Worm (Caenorhabditis elegans): ENCODE measurements around the gene F13B6.3.

DNA sequence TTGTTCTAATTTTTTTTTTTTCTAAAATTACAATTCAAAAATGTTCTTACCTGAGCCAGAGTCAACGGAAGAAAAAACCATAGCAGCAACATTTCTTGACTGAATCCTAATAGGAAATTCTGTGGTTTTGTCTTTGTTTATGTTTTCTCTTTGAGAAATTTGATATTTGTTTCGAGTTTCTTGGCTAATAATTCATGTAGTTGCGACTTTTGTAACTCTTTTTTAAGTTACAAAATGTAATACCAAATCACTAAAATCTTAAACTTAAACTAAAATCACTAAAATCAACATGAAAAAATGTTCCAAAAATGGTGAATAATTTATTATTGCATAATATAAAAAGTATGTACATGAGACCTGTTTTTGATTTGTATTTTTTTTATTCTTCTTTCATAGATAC, 32.0 kb upstream of the F13B6.3 start, which contains the start of gene egas-4:
- TF ChIP-seq nhr-237 (tag; optimal IDR thresholded peaks at IDR 0.05) (no peak), mdl-1 (tag; optimal IDR thresholded peaks at IDR 0.05) (no peak), aly-2 (tag; optimal IDR thresholded peaks at IDR 0.05) (no peak), ztf-11 (tag; optimal IDR thresholded peaks at IDR 0.05) (no peak), unc-55 (GFP tag; optimal IDR thresholded peaks at IDR 0.05) (no peak), crh-2 (tag; optimal IDR thresholded peaks at IDR 0.05) (no peak), peb-1 (tag; optimal IDR thresholded peaks at IDR 0.05) (no peak), fos-1 (tag; optimal IDR thresholded peaks at IDR 0.05) (no peak), ama-1 (optimal IDR thresholded peaks at IDR 0.05) (no peak), F13H6.1 (tag; optimal IDR thresholded peaks at IDR 0.05) (no peak), elt-3 (tag; optimal IDR thresholded peaks at IDR 0.05) (no peak), nhr-25 (tag; optimal IDR thresholded peaks at IDR 0.05) (no peak), sma-9 (GFP tag; optimal IDR thresholded peaks at IDR 0.05) (no peak), sma-9 (tag; optimal IDR thresholded peaks at IDR 0.05) (no peak)

All from whole organism, L2 larva.